Worm (Caenorhabditis elegans) whole organism, L4 larva: ENCODE data around the gene F31E9.6.

Experiments
- F49E8.2 ChIP-seq: sonication (generic microtip); optimal IDR thresholded peaks from 2 replicates; lab custom pipeline; 2016; ENCODE audit warnings: missing compliant biosample characterization, mild to moderate bottlenecking, missing genetic modification characterization, borderline replicate concordance
- lin-38 ChIP-seq: fragments of 200-800 bp; sonication (Bioruptor generic); IDR thresholded peaks from 2 replicates; pipeline ENCODE4 v1.3.6; 2022; ENCODE audit warnings: missing genetic modification reagents, missing genetic modification characterization, missing compliant biosample characterization
- mdl-1 ChIP-seq, 2 experiments: fragments of 150-350 bp in 1 of 2; sonication (generic microtip) in 1 of 2; optimal IDR thresholded peaks; 2 replicates each; lab custom pipeline; 2014 to 2017; ENCODE audit warnings: missing biosample characterization in 2 of 2, missing genetic modification characterization in 2 of 2
- nhr-28 ChIP-seq: fragments of 150-350 bp; optimal IDR thresholded peaks from 2 replicates; lab custom pipeline; 2014; ENCODE audit warnings: missing biosample characterization, missing genetic modification characterization
- nhr-48 ChIP-seq: sonication (generic microtip); optimal IDR thresholded peaks from 2 replicates; lab custom pipeline; 2016; ENCODE audit warnings: mild to moderate bottlenecking, missing genetic modification characterization, missing compliant biosample characterization
- nhr-77 ChIP-seq: fragments of 150-350 bp; optimal IDR thresholded peaks from 2 replicates; lab custom pipeline; 2014; ENCODE audit warnings: missing biosample characterization, missing genetic modification characterization
- pha-4 ChIP-seq, 2 experiments: fragments of 150-350 bp in 1 of 2; fragments of 200-800 bp in 1 of 2; sonication (Bioruptor generic) in 1 of 2; IDR thresholded peaks in 1 of 2; optimal IDR thresholded peaks in 1 of 2; 2 replicates each; pipeline versions ENCODE4 v1.3.6 to Lab custom; 2014 to 2022; ENCODE audit warnings: missing genetic modification characterization in 2 of 2, missing genetic modification reagents in 2 of 2, missing biosample characterization in 1 of 2, missing compliant biosample characterization in 1 of 2
- ztf-11 ChIP-seq: fragments of 150-350 bp; optimal IDR thresholded peaks from 2 replicates; lab custom pipeline; 2014; ENCODE audit warnings: missing biosample characterization, missing genetic modification characterization

DNA sequence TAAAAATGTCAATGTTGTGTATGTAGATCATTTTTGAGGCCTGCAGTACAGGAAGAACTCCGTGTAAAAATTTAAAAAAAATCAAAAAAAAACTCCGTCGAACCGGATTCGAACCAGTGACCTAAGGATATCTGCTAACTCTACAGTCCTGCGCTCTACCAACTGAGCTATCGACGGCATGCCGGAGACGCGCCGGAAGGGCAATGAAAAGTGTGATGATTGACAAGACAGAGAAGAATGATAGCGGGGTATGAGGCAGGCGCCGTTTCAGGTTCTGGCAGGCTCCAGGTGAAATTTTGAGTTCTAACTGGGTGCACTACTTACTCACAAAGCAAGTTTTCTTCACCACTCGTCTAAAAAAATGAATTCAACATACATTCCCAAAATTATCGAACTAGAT lies 2.8 kb upstream of the F31E9.6 start, which contains the start of gene srz-58:
- TF ChIP-seq nhr-28 (tag; lab: Kevin White, UChicago) (no peak), nhr-77 (tag; lab: Kevin White, UChicago) (no peak), mdl-1 (tag; optimal IDR thresholded peaks at IDR 0.05; lab: Kevin White, UChicago) (no peak), F49E8.2 (no peak), ztf-11 (tag; lab: Kevin White, UChicago) (no peak), pha-4 (GFP tag; IDR thresholded peaks at IDR 0.05; lab: Robert Waterston, UW) (no peak), pha-4 (tag; optimal IDR thresholded peaks at IDR 0.05; lab: Kevin White, UChicago) (no peak), lin-38 (GFP tag; lab: Robert Waterston, UW) (no peak), nhr-48 (tag; lab: Kevin White, UChicago) (no peak)
